Worm (Caenorhabditis elegans) whole organism, L2 larva: ENCODE measurements around the gene C56C10.6.

Experiments
- elt-1 ChIP-seq: fragments of 150-350 bp; optimal IDR thresholded peaks from 2 replicates; lab custom pipeline; 2014; ENCODE audit warnings: missing biosample characterization, missing genetic modification characterization
- nhr-25 ChIP-seq: fragments of 150-350 bp; sonication (generic microtip); optimal IDR thresholded peaks from 3 replicates; lab custom pipeline; 2014; ENCODE audit warnings: missing biosample characterization, missing genetic modification characterization
- skn-1 ChIP-seq: sonication (generic microtip); optimal IDR thresholded peaks from 2 replicates; lab custom pipeline; 2017; ENCODE audit warnings: missing biosample characterization, missing genetic modification characterization
- ztf-11 ChIP-seq: sonication (generic microtip); optimal IDR thresholded peaks from 2 replicates; lab custom pipeline; 2017; ENCODE audit warnings: missing biosample characterization, missing genetic modification characterization

- TF ChIP-seq elt-1: no peak
- TF ChIP-seq ztf-11 (tag; lab: Kevin White, UChicago): no peak
- no peak for TF ChIP-seq nhr-25 (tag; lab: Kevin White, UChicago)
- TF ChIP-seq skn-1 (tag; lab: Kevin White, UChicago): no peak
Observed at ce11 chrII:6531940-6532339, 49.2 kb downstream of the C56C10.6 start, which contains the start of gene abcx-1.
